Worm (Caenorhabditis elegans) whole organism, L2 larva: ENCODE data around the gene Y40A1A.2.

Source experiments
- C34F6.9 ChIP-seq: fragments of 150-350 bp; optimal IDR thresholded peaks from 2 replicates; lab custom pipeline; 2014; ENCODE audit warnings: missing biosample characterization, missing genetic modification characterization
- F13H6.1 ChIP-seq: sonication (generic microtip); optimal IDR thresholded peaks from 2 replicates; lab custom pipeline; 2016; ENCODE audit warnings: missing genetic modification characterization, missing compliant biosample characterization
- R02D3.7 ChIP-seq: fragments of 150-350 bp; optimal IDR thresholded peaks from 2 replicates; lab custom pipeline; 2014; ENCODE audit warnings: missing biosample characterization, missing genetic modification characterization
- Y55F3AM.14 ChIP-seq: fragments of 200-800 bp; sonication (Bioruptor generic); optimal IDR thresholded peaks from 2 replicates; lab custom pipeline; 2018; ENCODE audit warnings: mild to moderate bottlenecking, missing genetic modification characterization, missing compliant biosample characterization
- ZK546.5 ChIP-seq: sonication (generic microtip); optimal IDR thresholded peaks from 2 replicates; lab custom pipeline; 2017; ENCODE audit warnings: missing biosample characterization, missing genetic modification characterization
- alr-1 ChIP-seq: fragments of 150-350 bp; optimal IDR thresholded peaks from 2 replicates; lab custom pipeline; 2014; ENCODE audit warnings: missing biosample characterization, missing genetic modification characterization
- blmp-1 ChIP-seq: sonication (generic microtip); optimal IDR thresholded peaks from 2 replicates; lab custom pipeline; 2017; ENCODE audit warnings: missing genetic modification characterization, mild to moderate bottlenecking, missing compliant biosample characterization, antibody characterized with exemption, moderate library complexity; ENCODE audit not compliant: insufficient read depth
- ceh-16 ChIP-seq: fragments of 150-350 bp; optimal IDR thresholded peaks from 2 replicates; lab custom pipeline; 2014; ENCODE audit warnings: missing biosample characterization, missing genetic modification characterization
- crh-2 ChIP-seq: sonication (generic microtip); optimal IDR thresholded peaks from 2 replicates; lab custom pipeline; 2017; ENCODE audit warnings: missing biosample characterization, missing genetic modification characterization
- dmd-4 ChIP-seq: sonication (generic microtip); optimal IDR thresholded peaks from 2 replicates; lab custom pipeline; 2017; ENCODE audit warnings: missing biosample characterization, missing genetic modification characterization
- egl-27 ChIP-seq: sonication (generic microtip); optimal IDR thresholded peaks from 3 replicates; lab custom pipeline; 2017; ENCODE audit warnings: missing biosample characterization, missing genetic modification reagents, missing genetic modification characterization
- elt-1 ChIP-seq: fragments of 150-350 bp; optimal IDR thresholded peaks from 2 replicates; lab custom pipeline; 2014; ENCODE audit warnings: missing biosample characterization, missing genetic modification characterization
- elt-3 ChIP-seq: sonication (generic microtip); optimal IDR thresholded peaks from 2 replicates; lab custom pipeline; 2017; ENCODE audit warnings: missing biosample characterization, missing genetic modification characterization
- fos-1 ChIP-seq: fragments of 150-350 bp; optimal IDR thresholded peaks from 2 replicates; lab custom pipeline; 2014; ENCODE audit warnings: missing biosample characterization, missing genetic modification characterization
- lin-11 ChIP-seq: fragments of 150-350 bp; sonication (generic microtip); optimal IDR thresholded peaks from 2 replicates; lab custom pipeline; 2014; ENCODE audit warnings: missing biosample characterization, missing genetic modification characterization, inconsistent platforms, mixed read lengths
- lin-13 ChIP-seq: fragments of 150-350 bp; optimal IDR thresholded peaks from 2 replicates; lab custom pipeline; 2014; ENCODE audit warnings: missing biosample characterization, missing genetic modification reagents, missing genetic modification characterization
- lin-39 ChIP-seq: fragments of 150-350 bp; optimal IDR thresholded peaks from 2 replicates; lab custom pipeline; 2014; ENCODE audit warnings: missing biosample characterization, missing genetic modification reagents, missing genetic modification characterization
- lsy-2 ChIP-seq, 2 experiments: fragments of 150-350 bp in 1 of 2; sonication (generic microtip) in 1 of 2; optimal IDR thresholded peaks; 2 replicates each; lab custom pipeline; 2014 to 2017; ENCODE audit warnings: missing biosample characterization in 2 of 2, missing genetic modification characterization in 2 of 2
- mab-5 ChIP-seq: fragments of 150-350 bp; optimal IDR thresholded peaks from 2 replicates; lab custom pipeline; 2014; ENCODE audit warnings: missing biosample characterization, missing genetic modification characterization
- mbf-1 ChIP-seq: sonication (generic microtip); optimal IDR thresholded peaks from 2 replicates; lab custom pipeline; 2017; ENCODE audit warnings: missing biosample characterization, missing genetic modification characterization
- nhr-10 ChIP-seq: sonication (generic microtip); optimal IDR thresholded peaks from 2 replicates; lab custom pipeline; 2017; ENCODE audit warnings: missing biosample characterization, missing genetic modification characterization
- nhr-11 ChIP-seq: fragments of 150-350 bp; optimal IDR thresholded peaks from 2 replicates; lab custom pipeline; 2014; ENCODE audit warnings: missing biosample characterization, missing genetic modification characterization
- nhr-129 ChIP-seq: fragments of 150-350 bp; optimal IDR thresholded peaks from 2 replicates; lab custom pipeline; 2014; ENCODE audit warnings: missing biosample characterization, missing genetic modification characterization
- nhr-21 ChIP-seq: fragments of 150-350 bp; optimal IDR thresholded peaks from 2 replicates; lab custom pipeline; 2014; ENCODE audit warnings: missing biosample characterization, missing genetic modification characterization
- nhr-23 ChIP-seq: fragments of 150-350 bp; optimal IDR thresholded peaks from 2 replicates; lab custom pipeline; 2014; ENCODE audit warnings: missing biosample characterization, missing genetic modification reagents, missing genetic modification characterization
- nhr-237 ChIP-seq: fragments of 150-350 bp; optimal IDR thresholded peaks from 2 replicates; lab custom pipeline; 2014; ENCODE audit warnings: missing biosample characterization, missing genetic modification characterization
- nhr-25 ChIP-seq: fragments of 150-350 bp; sonication (generic microtip); optimal IDR thresholded peaks from 3 replicates; lab custom pipeline; 2014; ENCODE audit warnings: missing biosample characterization, missing genetic modification characterization
- nhr-6 ChIP-seq: fragments of 150-350 bp; optimal IDR thresholded peaks from 2 replicates; lab custom pipeline; 2014; ENCODE audit warnings: missing biosample characterization, missing genetic modification characterization
- nhr-77 ChIP-seq: fragments of 150-350 bp; optimal IDR thresholded peaks from 2 replicates; lab custom pipeline; 2014; ENCODE audit warnings: missing biosample characterization, missing genetic modification characterization
- peb-1 ChIP-seq: fragments of 150-350 bp; optimal IDR thresholded peaks from 2 replicates; lab custom pipeline; 2014; ENCODE audit warnings: missing biosample characterization, missing genetic modification characterization
- skn-1 ChIP-seq: sonication (generic microtip); optimal IDR thresholded peaks from 2 replicates; lab custom pipeline; 2017; ENCODE audit warnings: missing biosample characterization, missing genetic modification characterization
- sma-3 ChIP-seq: sonication (generic microtip); optimal IDR thresholded peaks from 2 replicates; lab custom pipeline; 2016; ENCODE audit warnings: missing genetic modification reagents, missing genetic modification characterization, missing compliant biosample characterization
- snpc-4 ChIP-seq: fragments of 150-350 bp; optimal IDR thresholded peaks from 2 replicates; lab custom pipeline; 2014; ENCODE audit warnings: missing biosample characterization, missing genetic modification characterization
- unc-39 ChIP-seq: fragments of 150-350 bp; optimal IDR thresholded peaks from 2 replicates; lab custom pipeline; 2014; ENCODE audit warnings: missing biosample characterization, missing genetic modification characterization
- unc-55 ChIP-seq: fragments of 150-350 bp; sonication (generic microtip); optimal IDR thresholded peaks from 3 replicates; lab custom pipeline; 2014; ENCODE audit warnings: missing biosample characterization, missing genetic modification reagents, missing genetic modification characterization
- unc-62 ChIP-seq: fragments of 150-350 bp; optimal IDR thresholded peaks from 2 replicates; lab custom pipeline; 2014; ENCODE audit warnings: missing biosample characterization, missing genetic modification reagents, missing genetic modification characterization
- ztf-11 ChIP-seq: sonication (generic microtip); optimal IDR thresholded peaks from 2 replicates; lab custom pipeline; 2017; ENCODE audit warnings: missing biosample characterization, missing genetic modification characterization
- ztf-4 ChIP-seq: fragments of 150-350 bp; optimal IDR thresholded peaks from 2 replicates; lab custom pipeline; 2014; ENCODE audit warnings: missing biosample characterization, missing genetic modification characterization

Gene Y40A1A.2

ce11 chrX:1972766-1973165, 17.8 kb upstream of the Y40A1A.2 start:
- TF ChIP-seq nhr-25 (no peak), alr-1 (tag; lab: Kevin White, UChicago) (no peak), nhr-10 (tag; lab: Kevin White, UChicago) (no peak), lin-13 (GFP tag; lab: Kevin White, UChicago) (no peak), C34F6.9 (tag; lab: Kevin White, UChicago) (no peak), nhr-129 (tag; lab: Kevin White, UChicago) (no peak), lsy-2 (tag; optimal IDR thresholded peaks at IDR 0.05; lab: Kevin White, UChicago) (no peak), nhr-23 (tag; lab: Kevin White, UChicago) (no peak), peb-1 (tag; lab: Kevin White, UChicago) (no peak), fos-1 (tag; lab: Kevin White, UChicago) (no peak), mbf-1 (tag; lab: Kevin White, UChicago) (no peak), lin-11 (tag; lab: Kevin White, UChicago) (no peak), dmd-4 (no peak)

DNA sequence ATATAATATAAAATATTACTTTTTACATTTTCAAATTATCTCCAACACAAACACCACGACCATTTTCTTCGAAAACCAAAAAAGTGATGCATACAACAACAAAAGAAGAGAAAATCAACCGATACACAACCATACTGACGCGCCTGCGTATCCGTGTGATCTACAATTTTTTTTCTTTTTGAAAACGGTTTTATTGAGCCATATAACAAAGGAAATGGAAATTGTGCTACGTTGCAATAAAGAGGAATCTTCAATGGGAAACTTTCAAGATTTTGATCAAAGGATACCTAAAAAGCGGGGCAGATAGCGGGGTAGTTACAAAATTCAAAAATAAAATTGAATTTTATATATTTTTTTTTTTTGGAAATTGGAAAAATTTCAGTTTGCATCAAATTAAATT, 15.8 kb upstream of the Y40A1A.2 start, which contains the start of gene F52D2.5:
Gene F52D2.5, minus strand, starts transcription at position 101 of the 400 bp plus-strand sequence.
- TF ChIP-seq nhr-6 (tag; lab: Kevin White, UChicago) (no peak), C34F6.9 (tag; lab: Kevin White, UChicago) (no peak), lsy-2 (tag; optimal IDR thresholded peaks at IDR 0.05; lab: Kevin White, UChicago) (no peak), unc-55 (no peak), unc-62 (GFP tag; lab: Kevin White, UChicago) (no peak), ceh-16 (tag; lab: Kevin White, UChicago) (no peak), crh-2 (tag; lab: Kevin White, UChicago) (no peak), peb-1 (tag; lab: Kevin White, UChicago) (no peak), skn-1 (no peak), egl-27 (tag; lab: Kevin White, UChicago) (no peak), sma-3 (no peak), Y55F3AM.14 (GFP tag; lab: Kevin White, UChicago) (no peak), lin-11 (tag; lab: Kevin White, UChicago) (no peak), nhr-237 (no peak), elt-3 (tag; lab: Kevin White, UChicago) (no peak), ztf-4 (tag; lab: Kevin White, UChicago) (no peak), mab-5 (tag; lab: Kevin White, UChicago) (no peak), snpc-4 (tag; lab: Kevin White, UChicago) (no peak), F13H6.1 (no peak), nhr-10 (tag; lab: Kevin White, UChicago) (no peak)

- TF ChIP-seq elt-1 (no peak), nhr-6 (tag; lab: Kevin White, UChicago) (no peak), nhr-23 (tag; lab: Kevin White, UChicago) (no peak), skn-1 (no peak)
- TF ChIP-seq, all 48 proteins: peak for 0
These were observed 14.8 kb upstream of the Y40A1A.2 start, which contains the start of gene F52D2.6 for ce11 chrX:1975692-1976091. Gene F52D2.6 (plus strand): TSS chrX:1975992.

DNA sequence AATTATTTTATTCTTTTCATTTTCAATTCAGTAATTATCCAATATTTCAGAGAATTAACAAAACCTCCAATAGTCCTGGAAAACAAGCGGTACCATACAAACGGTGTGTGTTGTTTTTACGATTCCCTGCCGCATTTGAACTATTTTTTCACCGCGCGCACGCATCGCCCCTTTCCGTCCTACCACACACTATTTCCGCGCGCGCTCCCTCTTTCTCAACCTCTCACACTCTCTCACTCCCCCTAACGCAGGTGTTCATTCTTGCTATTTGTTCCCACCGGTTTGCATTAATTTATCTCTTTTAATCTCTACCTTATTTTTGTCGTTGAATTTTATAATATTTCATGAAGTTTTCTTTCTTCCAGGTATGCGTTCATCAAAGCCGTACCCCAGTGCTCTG, 12.8 kb upstream of the Y40A1A.2 start, which contains the start of gene F52D2.12:
Gene F52D2.12, plus strand, starts transcription at position 307 of the 400 bp plus-strand sequence.
- no peak for TF ChIP-seq nhr-129 (tag; lab: Kevin White, UChicago)
- no peak for TF ChIP-seq nhr-21 (tag; lab: Kevin White, UChicago)

- TF ChIP-seq lin-39 (tag; lab: Kevin White, UChicago) (no peak), fos-1 (tag; lab: Kevin White, UChicago) (no peak), ztf-11 (no peak), nhr-11 (no peak)
These were observed 8.9 kb upstream of the Y40A1A.2 start for ce11 chrX:1981654-1982053.

ce11 chrX:1984831-1985230, 5.7 kb upstream of the Y40A1A.2 start:
- TF ChIP-seq snpc-4 (tag; lab: Kevin White, UChicago) (no peak), unc-39 (tag; lab: Kevin White, UChicago) (no peak), elt-3 (tag; lab: Kevin White, UChicago) (no peak), nhr-6 (tag; lab: Kevin White, UChicago) (no peak), skn-1 (no peak), egl-27 (tag; lab: Kevin White, UChicago) (no peak), ZK546.5 (no peak), blmp-1 (tag; lab: Kevin White, UChicago) (no peak), unc-55 (no peak), sma-3 (no peak), mbf-1 (tag; lab: Kevin White, UChicago) (no peak), unc-62 (GFP tag; lab: Kevin White, UChicago) (no peak), nhr-129 (tag; lab: Kevin White, UChicago) (no peak), nhr-23 (tag; lab: Kevin White, UChicago) (no peak), ceh-16 (tag; lab: Kevin White, UChicago) (no peak), nhr-77 (tag; lab: Kevin White, UChicago) (no peak), R02D3.7 (no peak), nhr-21 (tag; lab: Kevin White, UChicago) (no peak), lin-13 (GFP tag; lab: Kevin White, UChicago) (no peak)
